Worm (Caenorhabditis elegans): ENCODE results near the gene F15G9.6.

Gene F15G9.6

DNA sequence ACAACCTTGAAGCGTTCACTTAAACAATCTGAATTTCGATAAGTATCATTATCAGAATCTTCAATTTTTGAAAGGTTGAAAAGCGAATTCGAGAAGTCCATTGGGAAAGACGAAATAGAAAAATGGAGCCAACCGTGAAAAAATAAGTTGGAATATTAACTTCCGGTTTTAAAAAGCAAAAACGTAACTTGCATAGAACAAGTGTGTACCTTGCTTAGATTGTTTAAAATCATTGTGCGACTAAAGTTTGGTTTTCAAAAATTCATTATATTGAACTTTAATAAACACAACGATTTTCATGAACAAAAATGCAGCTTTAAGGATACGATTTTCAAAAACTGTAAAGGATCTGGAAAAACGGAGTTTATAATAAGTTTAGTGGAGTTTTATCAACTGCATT, 4.1 kb downstream of the F15G9.6 start, which contains the start of gene F15G9.2:
F15G9.2 (minus strand) TSS at position 101 of the 400 bp plus-strand sequence.
- TF ChIP-seq unc-62 (GFP tag; optimal IDR thresholded peaks at IDR 0.05): no peak

DNA sequence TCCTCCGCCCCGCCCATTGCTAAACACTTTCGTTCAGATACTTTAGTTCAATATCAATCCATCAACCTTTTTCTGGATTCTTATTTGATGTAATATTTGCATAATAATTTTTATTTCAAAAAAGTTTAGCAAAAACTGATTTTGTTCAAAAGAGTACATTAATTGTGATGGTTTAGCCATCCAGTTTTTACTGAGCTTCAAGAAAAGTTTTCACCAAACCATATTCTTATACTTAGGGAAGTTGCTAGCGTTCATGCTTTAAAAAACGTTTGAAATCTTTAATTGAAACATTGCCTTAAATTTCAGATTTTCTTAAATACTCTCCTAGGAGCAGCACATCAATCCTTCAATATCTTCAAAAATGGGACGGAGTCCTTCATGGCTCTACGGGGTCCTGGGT, 7.7 kb downstream of the F15G9.6 start, which contains the start of gene him-4:
him-4 (plus strand) TSS at position 301 of the 400 bp plus-strand sequence.
- TF ChIP-seq snpc-4 (tag; optimal IDR thresholded peaks at IDR 0.05) (no peak), ama-1 (optimal IDR thresholded peaks at IDR 0.05) (no peak), nfya-1 (tag; optimal IDR thresholded peaks at IDR 0.05; ENCODE audit: insufficient read depth) (no peak), pqm-1 (tag; optimal IDR thresholded peaks at IDR 0.05) (no peak), mdl-1 (tag; optimal IDR thresholded peaks at IDR 0.05) (no peak), sea-2 (GFP tag; optimal IDR thresholded peaks at IDR 0.05) (no peak), skn-1 (tag; optimal IDR thresholded peaks at IDR 0.05) (no peak)

DNA sequence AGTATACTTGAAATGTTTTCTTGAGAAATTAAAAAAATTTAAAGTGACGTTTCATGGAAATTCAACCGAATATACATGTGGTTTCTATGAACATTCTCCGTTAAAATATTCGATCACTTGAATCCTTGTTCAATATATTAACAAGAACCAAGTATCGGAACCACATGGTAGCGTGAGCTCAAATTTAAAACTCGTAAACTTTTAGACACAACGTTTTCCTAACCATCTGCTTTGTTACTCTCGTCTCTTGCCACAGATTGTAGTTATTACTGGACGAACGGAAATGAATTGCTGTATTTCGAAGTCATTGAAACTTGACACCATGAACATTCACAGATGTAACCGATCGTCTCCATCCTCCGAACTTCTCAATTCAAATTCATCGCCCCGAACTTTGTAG, 9.5 kb downstream of the F15G9.6 start:
- no peak for TF ChIP-seq pha-4 (tag; optimal IDR thresholded peaks at IDR 0.05)
- TF ChIP-seq aly-2 (tag; optimal IDR thresholded peaks at IDR 0.05): no peak
- TF ChIP-seq nhr-25 (tag; optimal IDR thresholded peaks at IDR 0.05): no peak
- no peak for TF ChIP-seq nhr-43 (tag; optimal IDR thresholded peaks at IDR 0.05; ENCODE audit: poor library complexity, severe bottlenecking)

DNA sequence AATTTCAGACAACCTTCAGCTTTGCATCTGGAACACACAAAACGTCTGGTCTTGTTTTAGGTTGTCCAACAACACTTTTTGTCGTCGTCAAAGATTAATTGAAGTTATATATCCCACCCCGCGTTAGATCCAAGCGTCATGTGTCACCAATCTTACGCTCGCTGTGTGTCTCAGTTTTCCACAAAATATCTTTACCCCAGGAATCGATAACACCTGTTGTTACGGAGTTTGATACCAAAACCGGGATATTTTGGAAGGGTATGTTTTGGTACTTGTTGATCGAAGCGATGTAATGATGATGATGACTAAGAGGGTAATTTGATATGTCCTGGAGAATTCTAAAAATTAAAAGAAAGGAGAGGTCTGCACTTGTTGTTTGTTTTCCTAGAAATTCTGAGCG, 25.9 kb downstream of the F15G9.6 start:
- TF ChIP-seq eor-1 (tag; optimal IDR thresholded peaks at IDR 0.05) (no peak), lin-39 (tag; optimal IDR thresholded peaks at IDR 0.05) (no peak), unc-39 (tag; optimal IDR thresholded peaks at IDR 0.05) (no peak), nhr-43 (tag; optimal IDR thresholded peaks at IDR 0.05; ENCODE audit: poor library complexity, severe bottlenecking) (no peak), nhr-28 (tag; optimal IDR thresholded peaks at IDR 0.05) (no peak), ceh-28 (tag; optimal IDR thresholded peaks at IDR 0.05) (no peak), R02D3.7 (tag; optimal IDR thresholded peaks at IDR 0.05) (no peak)

DNA sequence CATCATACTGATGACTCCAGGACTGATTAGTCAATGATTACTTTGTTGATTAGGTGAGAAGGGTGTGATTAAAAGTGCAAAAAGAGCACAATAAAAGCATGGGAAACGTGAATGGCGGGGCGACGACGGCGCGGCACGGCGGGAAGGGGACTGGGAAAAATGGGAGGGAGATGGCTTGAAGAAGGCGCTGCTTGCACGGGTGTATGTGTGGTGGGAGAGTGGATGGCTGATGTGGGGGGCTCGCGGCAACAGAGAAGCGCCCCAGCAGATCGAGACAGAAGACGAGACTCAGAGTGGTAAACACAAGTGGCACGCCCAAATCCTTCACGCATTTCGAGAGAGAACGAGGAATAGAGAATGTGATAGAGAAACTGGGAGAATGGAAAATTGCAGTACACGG, 28.2 kb downstream of the F15G9.6 start, which contains the start of gene F15G9.5:
F15G9.5 (minus strand) TSS at position 159 of the 400 bp plus-strand sequence.
- no peak for TF ChIP-seq eor-1 (tag; optimal IDR thresholded peaks at IDR 0.05)
- no peak for TF ChIP-seq R02D3.7 (tag; optimal IDR thresholded peaks at IDR 0.05)
- no peak for TF ChIP-seq tbx-2 (tag; optimal IDR thresholded peaks at IDR 0.05)
- TF ChIP-seq fos-1 (tag; optimal IDR thresholded peaks at IDR 0.05): no peak
- peak; percentile 62 for TF ChIP-seq nfya-1 (tag; optimal IDR thresholded peaks at IDR 0.05; ENCODE audit: insufficient read depth)
- peak; percentile 8 for TF ChIP-seq elt-2 (tag; optimal IDR thresholded peaks at IDR 0.05)
- TF ChIP-seq ZK546.5 (tag; optimal IDR thresholded peaks at IDR 0.05): no peak
- no peak for TF ChIP-seq zag-1 (tag; optimal IDR thresholded peaks at IDR 0.05)
- TF ChIP-seq unc-39 (tag; optimal IDR thresholded peaks at IDR 0.05): no peak
- no peak for TF ChIP-seq skn-1 (tag; optimal IDR thresholded peaks at IDR 0.05)
- TF ChIP-seq hmg-11 (tag; optimal IDR thresholded peaks at IDR 0.05): peak; percentile 44
- TF ChIP-seq nhr-76 (tag; optimal IDR thresholded peaks at IDR 0.05): no peak
- peak; percentile 62 for TF ChIP-seq lin-39 (tag; optimal IDR thresholded peaks at IDR 0.05)

DNA sequence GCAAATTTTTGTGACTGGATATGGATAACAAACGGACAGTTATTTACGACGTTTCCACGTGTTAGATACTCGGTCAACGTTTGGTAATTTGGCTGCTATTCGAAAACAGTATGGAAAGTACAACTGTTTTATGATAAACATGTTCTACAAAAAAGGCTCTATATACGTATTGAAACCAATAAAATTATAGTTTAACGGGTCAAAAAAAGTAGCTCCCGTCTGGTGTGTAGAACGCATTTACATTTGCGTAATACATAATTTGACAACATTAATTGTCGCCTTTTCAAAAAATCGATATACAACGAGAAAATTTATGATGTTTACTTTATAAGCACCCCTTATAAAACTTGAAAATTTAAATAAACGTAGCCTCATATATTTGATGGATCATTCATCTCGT, 32.5 kb downstream of the F15G9.6 start:
- TF ChIP-seq aly-2 (tag; optimal IDR thresholded peaks at IDR 0.05) (no peak), pqm-1 (tag; optimal IDR thresholded peaks at IDR 0.05) (no peak), fkh-10 (GFP tag; optimal IDR thresholded peaks at IDR 0.05) (no peak), ceh-82 (tag; optimal IDR thresholded peaks at IDR 0.05) (no peak), sea-2 (GFP tag; optimal IDR thresholded peaks at IDR 0.05) (no peak), ceh-16 (tag; optimal IDR thresholded peaks at IDR 0.05) (no peak), elt-3 (tag; optimal IDR thresholded peaks at IDR 0.05) (no peak), daf-12 (tag; optimal IDR thresholded peaks at IDR 0.05) (no peak), lsy-12 (tag; optimal IDR thresholded peaks at IDR 0.05) (no peak), nhr-12 (tag; optimal IDR thresholded peaks at IDR 0.05) (no peak), unc-39 (tag; optimal IDR thresholded peaks at IDR 0.05) (no peak), snpc-4 (tag; optimal IDR thresholded peaks at IDR 0.05) (no peak), tbx-2 (tag; optimal IDR thresholded peaks at IDR 0.05) (no peak), mml-1 (tag; optimal IDR thresholded peaks at IDR 0.05) (no peak), pha-4 (tag; optimal IDR thresholded peaks at IDR 0.05) (no peak), skn-1 (tag; optimal IDR thresholded peaks at IDR 0.05) (no peak)
